Worm (Caenorhabditis elegans) whole organism, L2 larva: Measurements from ENCODE around the gene F13B12.3.
A peak's percentile ranks its signal among the peaks of the same experiment; 100 is the strongest.

ENCODE experiments used
- C34F6.9 ChIP-seq: fragments of 150-350 bp; optimal IDR thresholded peaks from 2 replicates; lab custom pipeline; 2014; ENCODE audit warnings: missing biosample characterization, missing genetic modification characterization
- F13H6.1 ChIP-seq: sonication (generic microtip); optimal IDR thresholded peaks from 2 replicates; lab custom pipeline; 2016; ENCODE audit warnings: missing genetic modification characterization, missing compliant biosample characterization
- R02D3.7 ChIP-seq: fragments of 150-350 bp; optimal IDR thresholded peaks from 2 replicates; lab custom pipeline; 2014; ENCODE audit warnings: missing biosample characterization, missing genetic modification characterization
- Y55F3AM.14 ChIP-seq: fragments of 200-800 bp; sonication (Bioruptor generic); optimal IDR thresholded peaks from 2 replicates; lab custom pipeline; 2018; ENCODE audit warnings: mild to moderate bottlenecking, missing genetic modification characterization, missing compliant biosample characterization
- ZK546.5 ChIP-seq: sonication (generic microtip); optimal IDR thresholded peaks from 2 replicates; lab custom pipeline; 2017; ENCODE audit warnings: missing biosample characterization, missing genetic modification characterization
- alr-1 ChIP-seq: fragments of 150-350 bp; optimal IDR thresholded peaks from 2 replicates; lab custom pipeline; 2014; ENCODE audit warnings: missing biosample characterization, missing genetic modification characterization
- aly-2 ChIP-seq: fragments of 150-350 bp; optimal IDR thresholded peaks from 2 replicates; lab custom pipeline; 2014; ENCODE audit warnings: missing biosample characterization, missing genetic modification characterization
- blmp-1 ChIP-seq: sonication (generic microtip); optimal IDR thresholded peaks from 2 replicates; lab custom pipeline; 2017; ENCODE audit warnings: missing genetic modification characterization, mild to moderate bottlenecking, missing compliant biosample characterization, antibody characterized with exemption, moderate library complexity; ENCODE audit not compliant: insufficient read depth
- ceh-16 ChIP-seq: fragments of 150-350 bp; optimal IDR thresholded peaks from 2 replicates; lab custom pipeline; 2014; ENCODE audit warnings: missing biosample characterization, missing genetic modification characterization
- dmd-4 ChIP-seq: sonication (generic microtip); optimal IDR thresholded peaks from 2 replicates; lab custom pipeline; 2017; ENCODE audit warnings: missing biosample characterization, missing genetic modification characterization
- elt-3 ChIP-seq: sonication (generic microtip); optimal IDR thresholded peaks from 2 replicates; lab custom pipeline; 2017; ENCODE audit warnings: missing biosample characterization, missing genetic modification characterization
- fos-1 ChIP-seq: fragments of 150-350 bp; optimal IDR thresholded peaks from 2 replicates; lab custom pipeline; 2014; ENCODE audit warnings: missing biosample characterization, missing genetic modification characterization
- gmeb-1 ChIP-seq: fragments of 150-350 bp; optimal IDR thresholded peaks from 2 replicates; lab custom pipeline; 2014; ENCODE audit warnings: missing biosample characterization, missing genetic modification characterization
- lin-13 ChIP-seq: fragments of 150-350 bp; optimal IDR thresholded peaks from 2 replicates; lab custom pipeline; 2014; ENCODE audit warnings: missing biosample characterization, missing genetic modification reagents, missing genetic modification characterization
- lin-39 ChIP-seq: fragments of 150-350 bp; optimal IDR thresholded peaks from 2 replicates; lab custom pipeline; 2014; ENCODE audit warnings: missing biosample characterization, missing genetic modification reagents, missing genetic modification characterization
- lsy-2 ChIP-seq, 2 experiments: fragments of 150-350 bp in 1 of 2; sonication (generic microtip) in 1 of 2; optimal IDR thresholded peaks; 2 replicates each; lab custom pipeline; 2014 to 2017; ENCODE audit warnings: missing biosample characterization in 2 of 2, missing genetic modification characterization in 2 of 2
- mab-5 ChIP-seq: fragments of 150-350 bp; optimal IDR thresholded peaks from 2 replicates; lab custom pipeline; 2014; ENCODE audit warnings: missing biosample characterization, missing genetic modification characterization
- mbf-1 ChIP-seq: sonication (generic microtip); optimal IDR thresholded peaks from 2 replicates; lab custom pipeline; 2017; ENCODE audit warnings: missing biosample characterization, missing genetic modification characterization
- mdl-1 ChIP-seq, 2 experiments: fragments of 150-350 bp in 1 of 2; sonication (generic microtip) in 1 of 2; optimal IDR thresholded peaks; 2 replicates each; lab custom pipeline; 2017; ENCODE audit warnings: missing biosample characterization in 2 of 2, missing genetic modification characterization in 2 of 2
- nhr-11 ChIP-seq: fragments of 150-350 bp; optimal IDR thresholded peaks from 2 replicates; lab custom pipeline; 2014; ENCODE audit warnings: missing biosample characterization, missing genetic modification characterization
- nhr-12 ChIP-seq: fragments of 150-350 bp; optimal IDR thresholded peaks from 2 replicates; lab custom pipeline; 2014; ENCODE audit warnings: missing biosample characterization, missing genetic modification characterization
- nhr-129 ChIP-seq: fragments of 150-350 bp; optimal IDR thresholded peaks from 2 replicates; lab custom pipeline; 2014; ENCODE audit warnings: missing biosample characterization, missing genetic modification characterization
- nhr-21 ChIP-seq: fragments of 150-350 bp; optimal IDR thresholded peaks from 2 replicates; lab custom pipeline; 2014; ENCODE audit warnings: missing biosample characterization, missing genetic modification characterization
- nhr-237 ChIP-seq: fragments of 150-350 bp; optimal IDR thresholded peaks from 2 replicates; lab custom pipeline; 2014; ENCODE audit warnings: missing biosample characterization, missing genetic modification characterization
- nhr-25 ChIP-seq: fragments of 150-350 bp; sonication (generic microtip); optimal IDR thresholded peaks from 3 replicates; lab custom pipeline; 2014; ENCODE audit warnings: missing biosample characterization, missing genetic modification characterization
- peb-1 ChIP-seq: fragments of 150-350 bp; optimal IDR thresholded peaks from 2 replicates; lab custom pipeline; 2014; ENCODE audit warnings: missing biosample characterization, missing genetic modification characterization
- sem-4 ChIP-seq: fragments of 150-350 bp; optimal IDR thresholded peaks from 2 replicates; lab custom pipeline; 2014; ENCODE audit warnings: missing biosample characterization, missing genetic modification reagents, missing genetic modification characterization
- skn-1 ChIP-seq: sonication (generic microtip); optimal IDR thresholded peaks from 2 replicates; lab custom pipeline; 2017; ENCODE audit warnings: missing biosample characterization, missing genetic modification characterization
- sma-3 ChIP-seq: sonication (generic microtip); optimal IDR thresholded peaks from 2 replicates; lab custom pipeline; 2016; ENCODE audit warnings: missing genetic modification reagents, missing genetic modification characterization, missing compliant biosample characterization
- sma-9 ChIP-seq, 2 experiments: fragments of 150-350 bp in 1 of 2; sonication (generic microtip) in 1 of 2; optimal IDR thresholded peaks; 2 replicates each; lab custom pipeline; 2014 to 2016; ENCODE audit warnings: missing genetic modification characterization in 2 of 2, mild to moderate bottlenecking in 1 of 2, missing biosample characterization in 1 of 2, missing compliant biosample characterization in 1 of 2, missing genetic modification reagents in 1 of 2, moderate library complexity in 1 of 2
- snpc-4 ChIP-seq: fragments of 150-350 bp; optimal IDR thresholded peaks from 2 replicates; lab custom pipeline; 2014; ENCODE audit warnings: missing biosample characterization, missing genetic modification characterization
- unc-55 ChIP-seq: fragments of 150-350 bp; sonication (generic microtip); optimal IDR thresholded peaks from 3 replicates; lab custom pipeline; 2014; ENCODE audit warnings: missing biosample characterization, missing genetic modification reagents, missing genetic modification characterization
- unc-62 ChIP-seq: fragments of 150-350 bp; optimal IDR thresholded peaks from 2 replicates; lab custom pipeline; 2014; ENCODE audit warnings: missing biosample characterization, missing genetic modification reagents, missing genetic modification characterization
- zag-1 ChIP-seq: fragments of 150-350 bp; optimal IDR thresholded peaks from 2 replicates; lab custom pipeline; 2014; ENCODE audit warnings: missing biosample characterization, missing genetic modification characterization
- ztf-1 ChIP-seq: fragments of 200-800 bp; sonication (Bioruptor generic); conservative IDR thresholded peaks from 2 replicates; pipeline ENCODE4 v1.3.6; 2022; ENCODE audit warnings: missing genetic modification characterization, missing compliant biosample characterization
- ztf-11 ChIP-seq: sonication (generic microtip); optimal IDR thresholded peaks from 2 replicates; lab custom pipeline; 2017; ENCODE audit warnings: missing biosample characterization, missing genetic modification characterization
- ztf-4 ChIP-seq: fragments of 150-350 bp; optimal IDR thresholded peaks from 2 replicates; lab custom pipeline; 2014; ENCODE audit warnings: missing biosample characterization, missing genetic modification characterization

F13B12.3 gene

DNA sequence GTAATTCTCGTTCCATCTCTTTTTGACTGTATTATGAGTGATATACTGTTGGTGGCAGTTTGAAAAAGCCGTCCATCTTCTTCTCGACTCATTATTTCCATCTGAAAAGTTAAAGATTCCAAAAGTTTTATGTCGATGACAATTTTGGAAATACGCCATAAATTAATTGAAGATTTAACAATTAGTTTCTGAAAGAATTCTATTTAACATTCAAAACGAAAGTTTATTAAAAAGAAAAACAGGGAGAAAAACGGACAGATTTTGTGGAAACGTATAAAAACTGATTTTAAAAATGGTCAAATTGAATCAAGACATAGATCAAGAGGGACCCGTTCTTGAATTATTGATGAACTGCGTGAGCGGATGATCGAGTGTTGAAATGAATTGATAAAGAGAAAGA lies 25.1 kb upstream of the F13B12.3 start, which contains the start of gene R10H10.7:
R10H10.7 (minus strand) TSS at position 101 of the 400 bp plus-strand sequence.
- TF ChIP-seq peb-1 (tag; lab: Kevin White, UChicago) (no peak), blmp-1 (tag; lab: Kevin White, UChicago) (no peak), R02D3.7 (tag; lab: Kevin White, UChicago) (no peak), mdl-1 (tag; optimal IDR thresholded peaks at IDR 0.05; lab: Kevin White, UChicago) (no peak), ztf-11 (tag; lab: Kevin White, UChicago) (no peak), dmd-4 (no peak), lsy-2 (tag; optimal IDR thresholded peaks at IDR 0.05; lab: Kevin White, UChicago) (no peak), aly-2 (tag; lab: Kevin White, UChicago) (no peak)

DNA sequence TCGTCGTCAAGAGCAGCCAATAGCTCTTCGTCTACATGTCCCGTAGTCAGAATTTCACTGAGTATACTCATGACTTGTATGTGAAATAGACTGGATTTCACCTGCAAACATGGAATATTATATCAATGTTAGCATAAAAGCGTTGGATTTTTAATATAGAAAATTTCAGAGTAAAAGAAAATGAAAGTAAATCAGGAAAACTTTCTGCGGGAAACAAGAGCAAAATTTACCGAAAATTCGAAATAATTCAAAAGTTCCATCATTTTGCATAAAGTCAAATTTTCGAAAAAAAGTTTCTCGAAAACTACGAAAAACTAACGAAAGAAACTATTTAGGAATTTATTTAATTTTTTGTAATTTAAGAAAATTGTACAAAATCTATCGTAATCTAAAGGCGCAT lies 21.1 kb upstream of the F13B12.3 start, which contains the start of gene F13B12.6:
F13B12.6 (minus strand) TSS at position 101 of the 400 bp plus-strand sequence.
- TF ChIP-seq Y55F3AM.14 = no peak
- no peak for TF ChIP-seq sma-3 (GFP tag; lab: Kevin White, UChicago)
- TF ChIP-seq ceh-16 (tag; lab: Kevin White, UChicago) = no peak
- no peak for TF ChIP-seq nhr-25 (tag; lab: Kevin White, UChicago)
- no peak for TF ChIP-seq R02D3.7 (tag; lab: Kevin White, UChicago)
- no peak for TF ChIP-seq ztf-4 (tag; lab: Kevin White, UChicago)
- TF ChIP-seq lsy-2 (tag; optimal IDR thresholded peaks at IDR 0.05; lab: Kevin White, UChicago) = no peak
- no peak for TF ChIP-seq snpc-4 (tag; lab: Kevin White, UChicago)
- TF ChIP-seq ztf-1 = no peak

DNA sequence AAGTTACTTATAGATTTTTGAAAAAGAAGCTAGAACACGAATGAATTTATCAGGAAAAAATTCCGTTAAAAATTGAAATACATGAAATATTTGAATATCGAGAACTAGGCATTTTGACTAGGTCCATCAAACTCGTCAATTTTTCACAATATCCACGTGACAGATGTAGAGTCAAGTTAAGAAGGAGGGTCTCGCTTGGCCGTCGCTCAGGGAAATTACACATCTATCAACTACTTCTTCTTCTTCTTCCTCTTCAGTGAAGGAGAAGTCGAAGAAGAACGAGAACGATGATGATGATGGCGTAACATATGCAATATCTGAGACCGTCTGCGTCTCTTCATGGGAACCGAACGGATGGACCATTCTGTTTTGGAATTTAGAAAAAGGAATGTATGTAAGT lies 19.0 kb upstream of the F13B12.3 start:
- TF ChIP-seq lsy-2 (tag; optimal IDR thresholded peaks at IDR 0.05; lab: Kevin White, UChicago) (no peak), nhr-12 (tag; lab: Kevin White, UChicago) (no peak), zag-1 (tag; lab: Kevin White, UChicago) (no peak), dmd-4 (no peak), ztf-11 (tag; lab: Kevin White, UChicago) (no peak), aly-2 (tag; lab: Kevin White, UChicago) (no peak), mab-5 (tag; lab: Kevin White, UChicago) (peak; percentile 12), ztf-1 (no peak), elt-3 (tag; lab: Kevin White, UChicago) (no peak), sma-9 (GFP tag; optimal IDR thresholded peaks at IDR 0.05; lab: Kevin White, UChicago) (no peak), sma-9 (tag; optimal IDR thresholded peaks at IDR 0.05; lab: Kevin White, UChicago) (no peak), gmeb-1 (tag; lab: Kevin White, UChicago) (no peak), C34F6.9 (tag; lab: Kevin White, UChicago) (peak; percentile 44), unc-62 (GFP tag; lab: Kevin White, UChicago) (no peak), ZK546.5 (tag; lab: Kevin White, UChicago) (no peak), Y55F3AM.14 (peak; percentile 1), lin-13 (no peak), unc-55 (GFP tag; lab: Kevin White, UChicago) (peak; percentile 24), R02D3.7 (tag; lab: Kevin White, UChicago) (no peak), ztf-4 (tag; lab: Kevin White, UChicago) (no peak), nhr-237 (tag; lab: Kevin White, UChicago) (no peak), fos-1 (tag; lab: Kevin White, UChicago) (no peak), skn-1 (tag; lab: Kevin White, UChicago) (no peak), mbf-1 (tag; lab: Kevin White, UChicago) (no peak), peb-1 (tag; lab: Kevin White, UChicago) (no peak), nhr-21 (tag; lab: Kevin White, UChicago) (no peak), alr-1 (tag; lab: Kevin White, UChicago) (no peak), nhr-129 (tag; lab: Kevin White, UChicago) (peak; percentile 18), nhr-11 (tag; lab: Kevin White, UChicago) (no peak), sem-4 (tag; lab: Kevin White, UChicago) (no peak), blmp-1 (tag; lab: Kevin White, UChicago) (no peak), F13H6.1 (no peak), nhr-25 (tag; lab: Kevin White, UChicago) (peak; percentile 32), lin-39 (no peak)
